Worm (Caenorhabditis elegans) whole organism, midembryonic: Measurements from ENCODE around the gene F14D7.3.

Experiments used
- cog-1 ChIP-seq: sonication (generic microtip); optimal IDR thresholded peaks from 2 replicates; lab custom pipeline; 2016; ENCODE audit warnings: missing genetic modification characterization, missing compliant biosample characterization
- flt-1 ChIP-seq: fragments of 200-800 bp; sonication (Bioruptor generic); IDR thresholded peaks from 2 replicates; pipeline ENCODE4 v1.3.6; 2022; ENCODE audit warnings: missing genetic modification characterization, missing compliant biosample characterization
- klf-2 ChIP-seq: fragments of 200-800 bp; sonication (Bioruptor generic); conservative IDR thresholded peaks from 2 replicates; pipeline ENCODE4 v1.3.6; 2022; ENCODE audit warnings: missing genetic modification reagents, missing genetic modification characterization, missing compliant biosample characterization
- ref-1 ChIP-seq: fragments of 200-800 bp; sonication (Bioruptor generic); conservative IDR thresholded peaks from 2 replicates; pipeline ENCODE4 v1.3.6; 2022; ENCODE audit warnings: missing genetic modification reagents, missing genetic modification characterization, missing compliant biosample characterization
- ztf-29 ChIP-seq: fragments of 200-800 bp; sonication (Bioruptor generic); IDR thresholded peaks from 2 replicates; pipeline ENCODE4 v1.3.6; 2022; ENCODE audit warnings: missing genetic modification reagents, missing genetic modification characterization, missing compliant biosample characterization

DNA sequence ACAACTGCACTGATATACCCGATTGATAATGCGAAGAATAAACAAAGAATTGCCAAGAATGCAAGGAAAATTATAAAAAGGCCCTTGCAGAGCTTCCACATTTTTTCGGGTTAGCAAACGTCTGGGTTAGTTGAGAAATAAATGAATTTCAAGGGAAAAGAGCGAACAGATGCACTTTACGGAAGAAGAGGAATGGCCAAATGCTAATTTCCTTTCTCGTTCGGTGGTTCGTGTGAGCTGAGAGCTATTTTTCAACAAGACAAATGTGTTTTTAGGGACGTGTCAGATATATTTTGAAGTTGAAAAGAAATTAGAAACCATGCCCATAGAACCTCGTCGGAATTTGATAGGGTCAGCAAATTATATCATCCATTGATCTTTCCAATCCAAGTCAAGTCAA is 35.8 kb upstream of the F14D7.3 start, which contains the start of gene F40G12.2:
- TF ChIP-seq ref-1 (no peak), cog-1 (tag; lab: Kevin White, UChicago) (no peak), klf-2 (GFP tag; lab: Robert Waterston, UW) (no peak), flt-1 (no peak), ztf-29 (no peak)
